3 fruit fly cellular contexts compared by ENCODE assay signal in the genomic region with DNA sequence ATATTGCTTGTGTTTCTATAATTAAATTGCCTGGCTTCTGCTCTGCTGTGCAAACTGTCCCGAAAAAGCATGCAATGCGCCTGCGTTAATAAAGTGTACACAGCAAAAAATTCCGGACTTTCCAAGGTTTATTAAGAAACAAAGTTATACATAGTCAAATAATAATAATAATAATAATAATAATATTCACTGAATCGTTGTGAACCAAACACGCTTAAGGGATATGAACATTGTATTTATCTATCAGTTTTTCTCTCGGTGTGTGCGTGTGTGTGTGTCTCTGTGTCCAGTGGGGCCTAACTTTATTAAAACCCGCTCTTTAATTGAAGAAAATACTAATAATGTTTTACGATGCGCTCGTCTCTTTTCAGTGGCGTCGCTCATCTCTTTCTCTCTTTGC.
A peak's percentile ranks its signal among the peaks of the same experiment; 100 is the strongest.
TF ChIP-seq lines count a peak whose summit lies in the region.

No protein-coding gene starts in this region.

TF ChIP-seq in whole organism, adult, 20 proteins besides CTCF, POLR2A, EP300 and RAD21 (continued from another document):
- TF ChIP-seq Crg-1 (GFP tag; optimal IDR thresholded peaks at IDR 0.05; lab: Kevin White, UChicago): no peak
- TF ChIP-seq Hr96 (GFP tag; optimal IDR thresholded peaks at IDR 0.05; lab: Kevin White, UChicago): no peak
TF ChIP-seq in whole organism, adult: peak in this region for 7.

TF ChIP-seq in whole organism, embryonic, 481 proteins besides CTCF, POLR2A, EP300 and RAD21 (continued from another document and continues in another):
- no peak for TF ChIP-seq exex (tag; optimal IDR thresholded peaks at IDR 0.05; lab: Kevin White, UChicago)
- no peak for TF ChIP-seq CG8089 (GFP tag; optimal IDR thresholded peaks at IDR 0.05; lab: Kevin White, UChicago)
- TF ChIP-seq CG8924 (tag; optimal IDR thresholded peaks at IDR 0.05; lab: Kevin White, UChicago): peak; percentile 27
- peak; percentile 39; the same call in 1 of the 2 replicates for TF ChIP-seq Ada2b (GFP tag; IDR thresholded peaks at IDR 0.05; lab: Robert Waterston, UW)
- peak; percentile 40 for TF ChIP-seq CG15269 (tag; optimal IDR thresholded peaks at IDR 0.05; lab: Kevin White, UChicago)
- TF ChIP-seq tgo (GFP tag; IDR thresholded peaks at IDR 0.05; lab: Robert Waterston, UW): no peak
- no peak for TF ChIP-seq Trl (optimal IDR thresholded peaks at IDR 0.05; lab: Kevin White, UChicago)
- no peak for TF ChIP-seq Trl (GFP tag; optimal IDR thresholded peaks at IDR 0.05; lab: Kevin White, UChicago)
- TF ChIP-seq CG4328 (GFP tag; optimal IDR thresholded peaks at IDR 0.05; lab: Kevin White, UChicago): no peak
- no peak for TF ChIP-seq CG13894 (tag; optimal IDR thresholded peaks at IDR 0.05; lab: Kevin White, UChicago)
- TF ChIP-seq Atf-2 (GFP tag; optimal IDR thresholded peaks at IDR 0.05; lab: Kevin White, UChicago): no peak
- TF ChIP-seq h (optimal IDR thresholded peaks at IDR 0.05; lab: Kevin White, UChicago): no peak
- TF ChIP-seq CG11093 (GFP tag; IDR thresholded peaks at IDR 0.05; lab: Robert Waterston, UW): no peak
- no peak for TF ChIP-seq mirr (GFP tag; optimal IDR thresholded peaks at IDR 0.05; lab: Kevin White, UChicago)
- TF ChIP-seq Med (GFP tag; lab: Kevin White, UChicago): peak; percentile 52
- TF ChIP-seq CG6654 (GFP tag; optimal IDR thresholded peaks at IDR 0.05; lab: Kevin White, UChicago): no peak
- TF ChIP-seq CG32532 (GFP tag; IDR thresholded peaks at IDR 0.05; lab: Robert Waterston, UW): peak; percentile 62; the same call in 1 of the 2 replicates
- TF ChIP-seq Oli (tag; optimal IDR thresholded peaks at IDR 0.05; lab: Kevin White, UChicago): peak; percentile 20
- TF ChIP-seq CG12769 (tag; optimal IDR thresholded peaks at IDR 0.05; lab: Kevin White, UChicago): peak; percentile 7
- no peak for TF ChIP-seq ham (GFP tag; IDR thresholded peaks at IDR 0.05; lab: Robert Waterston, UW)
- TF ChIP-seq pzg (GFP tag; optimal IDR thresholded peaks at IDR 0.05; lab: Kevin White, UChicago): no peak
- peak; percentile 7 for TF ChIP-seq CoRest (tag; optimal IDR thresholded peaks at IDR 0.05; lab: Kevin White, UChicago)
- no peak for TF ChIP-seq Sry-δ (GFP tag; optimal IDR thresholded peaks at IDR 0.05; lab: Kevin White, UChicago)
- no peak for TF ChIP-seq CG2199 (GFP tag; IDR thresholded peaks at IDR 0.05; lab: Robert Waterston, UW)
- no peak for TF ChIP-seq CG7987 (GFP tag; optimal IDR thresholded peaks at IDR 0.05; lab: Kevin White, UChicago)
- no peak for TF ChIP-seq CG4424 (GFP tag; optimal IDR thresholded peaks at IDR 0.05; lab: Kevin White, UChicago)
- TF ChIP-seq CG6683 (GFP tag; optimal IDR thresholded peaks at IDR 0.05; lab: Kevin White, UChicago): peak; percentile 32
- TF ChIP-seq D19A (tag; optimal IDR thresholded peaks at IDR 0.05; lab: Kevin White, UChicago): peak; percentile 21
- TF ChIP-seq CG1603 (tag; optimal IDR thresholded peaks at IDR 0.05; lab: Kevin White, UChicago): peak; percentile 33
- no peak for TF ChIP-seq inv (GFP tag; IDR thresholded peaks at IDR 0.05; lab: Robert Waterston, UW; ENCODE audit: partially characterized antibody)
- peak; percentile 11 for TF ChIP-seq CG17829 (tag; optimal IDR thresholded peaks at IDR 0.05; lab: Kevin White, UChicago)
- TF ChIP-seq ase (GFP tag; IDR thresholded peaks at IDR 0.05; lab: Robert Waterston, UW): no peak
- no peak for TF ChIP-seq Side (GFP tag; optimal IDR thresholded peaks at IDR 0.05; lab: Kevin White, UChicago)
- TF ChIP-seq CG7839 (tag; optimal IDR thresholded peaks at IDR 0.05; lab: Kevin White, UChicago): peak; percentile 49
- TF ChIP-seq Sin3A (optimal IDR thresholded peaks at IDR 0.05; lab: Kevin White, UChicago): no peak
- no peak for TF ChIP-seq Nf-YA (GFP tag; IDR thresholded peaks at IDR 0.05; lab: Robert Waterston, UW)
- TF ChIP-seq Blimp-1 (GFP tag; optimal IDR thresholded peaks at IDR 0.05; lab: Kevin White, UChicago): peak; percentile 28
- TF ChIP-seq bowl (GFP tag; IDR thresholded peaks at IDR 0.05; lab: Robert Waterston, UW): no peak
- TF ChIP-seq CG34376 (GFP tag; optimal IDR thresholded peaks at IDR 0.05; lab: Kevin White, UChicago): no peak
- peak; percentile 30 for TF ChIP-seq CG9727 (GFP tag; optimal IDR thresholded peaks at IDR 0.05; lab: Kevin White, UChicago)
- TF ChIP-seq bcd (GFP tag; optimal IDR thresholded peaks at IDR 0.05; lab: Kevin White, UChicago): peak; percentile 13
- no peak for TF ChIP-seq CG10274 (GFP tag; optimal IDR thresholded peaks at IDR 0.05; lab: Kevin White, UChicago)
- no peak for TF ChIP-seq zfh2 (GFP tag; optimal IDR thresholded peaks at IDR 0.05; lab: Kevin White, UChicago)
- TF ChIP-seq CG7556 (GFP tag; optimal IDR thresholded peaks at IDR 0.05; lab: Kevin White, UChicago): peak; percentile 39
- no peak for TF ChIP-seq Gsc (GFP tag; IDR thresholded peaks at IDR 0.05; lab: Robert Waterston, UW)
- TF ChIP-seq ewg (GFP tag; optimal IDR thresholded peaks at IDR 0.05; lab: Kevin White, UChicago): peak; percentile 57
- no peak for TF ChIP-seq CG1647 (GFP tag; optimal IDR thresholded peaks at IDR 0.05; lab: Kevin White, UChicago)
- TF ChIP-seq Fer1 (GFP tag; optimal IDR thresholded peaks at IDR 0.05; lab: Kevin White, UChicago): peak; percentile 57
- TF ChIP-seq tna (GFP tag; IDR thresholded peaks at IDR 0.05; lab: Robert Waterston, UW; ENCODE audit: partially characterized antibody): no peak
- TF ChIP-seq seq (GFP tag; IDR thresholded peaks at IDR 0.05; lab: Robert Waterston, UW): no peak
- no peak for TF ChIP-seq Mrtf (GFP tag; IDR thresholded peaks at IDR 0.05; lab: Robert Waterston, UW)
- TF ChIP-seq cwo (GFP tag; optimal IDR thresholded peaks at IDR 0.05; lab: Kevin White, UChicago): peak; percentile 32
- peak; percentile 34 for TF ChIP-seq dmrt99B (tag; optimal IDR thresholded peaks at IDR 0.05; lab: Kevin White, UChicago)
- peak; percentile 44; the same call in 1 of the 2 replicates for TF ChIP-seq sisA (GFP tag; IDR thresholded peaks at IDR 0.05; lab: Robert Waterston, UW)
- TF ChIP-seq MESR4 (GFP tag; optimal IDR thresholded peaks at IDR 0.05; lab: Kevin White, UChicago): no peak
- TF ChIP-seq Jarid2 (GFP tag; optimal IDR thresholded peaks at IDR 0.05; lab: Kevin White, UChicago): no peak
- peak; percentile 56 for TF ChIP-seq CG2678 (tag; optimal IDR thresholded peaks at IDR 0.05; lab: Kevin White, UChicago)
- TF ChIP-seq crc (GFP tag; optimal IDR thresholded peaks at IDR 0.05; lab: Kevin White, UChicago): no peak
- TF ChIP-seq dm (GFP tag; optimal IDR thresholded peaks at IDR 0.05; lab: Kevin White, UChicago): no peak
- peak; percentile 10 for TF ChIP-seq scrt (GFP tag; optimal IDR thresholded peaks at IDR 0.05; lab: Kevin White, UChicago)
- peak; percentile 33 for TF ChIP-seq CG13424 (tag; optimal IDR thresholded peaks at IDR 0.05; lab: Kevin White, UChicago)
- no peak for TF ChIP-seq Dfd (GFP tag; optimal IDR thresholded peaks at IDR 0.05; lab: Kevin White, UChicago)
- TF ChIP-seq CG10209 (GFP tag; optimal IDR thresholded peaks at IDR 0.05; lab: Kevin White, UChicago): peak; percentile 34
- TF ChIP-seq CG9797 (GFP tag; optimal IDR thresholded peaks at IDR 0.05; lab: Kevin White, UChicago): no peak
- TF ChIP-seq BtbVII (GFP tag; optimal IDR thresholded peaks at IDR 0.05; lab: Kevin White, UChicago): peak; percentile 1

TF ChIP-seq in whole organism, prepupa, 60 proteins besides CTCF, POLR2A, EP300 and RAD21 (continued from another document):
- no peak for TF ChIP-seq CG9139 (GFP tag; optimal IDR thresholded peaks at IDR 0.05; lab: Kevin White, UChicago)
- TF ChIP-seq esn (GFP tag; optimal IDR thresholded peaks at IDR 0.05; lab: Kevin White, UChicago): peak; percentile 15
- TF ChIP-seq Smox (GFP tag; optimal IDR thresholded peaks at IDR 0.05; lab: Kevin White, UChicago): no peak
- TF ChIP-seq Hr39 (GFP tag; optimal IDR thresholded peaks at IDR 0.05; lab: Kevin White, UChicago): no peak
- TF ChIP-seq CG10669 (GFP tag; optimal IDR thresholded peaks at IDR 0.05; lab: Kevin White, UChicago): peak; percentile 49
- no peak for TF ChIP-seq Sox102F (GFP tag; optimal IDR thresholded peaks at IDR 0.05; lab: Kevin White, UChicago)
- 0 out of 2 replicates have a peak, but pooled peaks have one; percentile 28 for TF ChIP-seq CG11294 (GFP tag; IDR thresholded peaks at IDR 0.05; lab: Robert Waterston, UW)
- TF ChIP-seq CG34406 (GFP tag; optimal IDR thresholded peaks at IDR 0.05; lab: Kevin White, UChicago): peak; percentile 6
- peak; percentile 8 for TF ChIP-seq pdm3 (GFP tag; optimal IDR thresholded peaks at IDR 0.05; lab: Kevin White, UChicago)
- TF ChIP-seq CG11762 (GFP tag; optimal IDR thresholded peaks at IDR 0.05; lab: Kevin White, UChicago; ENCODE audit: insufficient read depth): no peak
- peak; percentile 3 for TF ChIP-seq CG6808 (GFP tag; optimal IDR thresholded peaks at IDR 0.05; lab: Kevin White, UChicago)
- peak; percentile 13 for TF ChIP-seq Lpt (GFP tag; optimal IDR thresholded peaks at IDR 0.05; lab: Kevin White, UChicago)
- TF ChIP-seq salr (GFP tag; optimal IDR thresholded peaks at IDR 0.05; lab: Kevin White, UChicago): peak in 1 of 2 experiments; percentile 7
- no peak for TF ChIP-seq Gug (GFP tag; IDR thresholded peaks at IDR 0.05; lab: Robert Waterston, UW)
- no peak for TF ChIP-seq Met (GFP tag; optimal IDR thresholded peaks at IDR 0.05; lab: Kevin White, UChicago)
- TF ChIP-seq CG15336 (GFP tag; IDR thresholded peaks at IDR 0.05; lab: Robert Waterston, UW): peak; percentile 45; the same call in 1 of the 2 replicates
- TF ChIP-seq Ets21C (GFP tag; optimal IDR thresholded peaks at IDR 0.05; lab: Kevin White, UChicago): no peak
- TF ChIP-seq spab (GFP tag; optimal IDR thresholded peaks at IDR 0.05; lab: Kevin White, UChicago): no peak
- peak; percentile 34 for TF ChIP-seq OdsH (GFP tag; optimal IDR thresholded peaks at IDR 0.05; lab: Kevin White, UChicago)
- peak; percentile 14 for TF ChIP-seq CG6276 (GFP tag; optimal IDR thresholded peaks at IDR 0.05; lab: Kevin White, UChicago)
- TF ChIP-seq CG8632 (GFP tag; optimal IDR thresholded peaks at IDR 0.05; lab: Kevin White, UChicago): peak; percentile 20
- TF ChIP-seq Hr4 (GFP tag; optimal IDR thresholded peaks at IDR 0.05; lab: Kevin White, UChicago): no peak
- TF ChIP-seq vri (GFP tag; optimal IDR thresholded peaks at IDR 0.05; lab: Kevin White, UChicago): no peak
- no peak for TF ChIP-seq CG16779 (tag; optimal IDR thresholded peaks at IDR 0.05; lab: Kevin White, UChicago)
- peak; percentile 26 for TF ChIP-seq CG4318 (GFP tag; optimal IDR thresholded peaks at IDR 0.05; lab: Kevin White, UChicago)
- no peak for TF ChIP-seq topi (GFP tag; optimal IDR thresholded peaks at IDR 0.05; lab: Kevin White, UChicago)
- no peak for TF ChIP-seq Hr38 (GFP tag; optimal IDR thresholded peaks at IDR 0.05; lab: Kevin White, UChicago)
- peak; percentile 35 for TF ChIP-seq achi (GFP tag; optimal IDR thresholded peaks at IDR 0.05; lab: Kevin White, UChicago)
- no peak for TF ChIP-seq Sox14 (GFP tag; optimal IDR thresholded peaks at IDR 0.05; lab: Kevin White, UChicago)
- TF ChIP-seq CG6163 (GFP tag; IDR thresholded peaks at IDR 0.05; lab: Robert Waterston, UW): peak; percentile 74
- peak; percentile 18 for TF ChIP-seq CG3919 (GFP tag; optimal IDR thresholded peaks at IDR 0.05; lab: Kevin White, UChicago)
- peak; percentile 28 for TF ChIP-seq acj6 (GFP tag; optimal IDR thresholded peaks at IDR 0.05; lab: Kevin White, UChicago)
- no peak for TF ChIP-seq Eip93F (GFP tag; optimal IDR thresholded peaks at IDR 0.05; lab: Kevin White, UChicago)
- no peak for TF ChIP-seq lz (GFP tag; optimal IDR thresholded peaks at IDR 0.05; lab: Kevin White, UChicago)
- TF ChIP-seq dsx (GFP tag; optimal IDR thresholded peaks at IDR 0.05; lab: Kevin White, UChicago; ENCODE audit: poor library complexity, severe bottlenecking): peak; percentile 27
- no peak for TF ChIP-seq CG8319 (GFP tag; optimal IDR thresholded peaks at IDR 0.05; lab: Kevin White, UChicago)
- no peak for TF ChIP-seq Eip75B (GFP tag; optimal IDR thresholded peaks at IDR 0.05; lab: Kevin White, UChicago)
- TF ChIP-seq svp (GFP tag; lab: Kevin White, UChicago): peak; percentile 42
- TF ChIP-seq dac (GFP tag; optimal IDR thresholded peaks at IDR 0.05; lab: Kevin White, UChicago): no peak
- no peak for TF ChIP-seq CG7368 (GFP tag; optimal IDR thresholded peaks at IDR 0.05; lab: Kevin White, UChicago)
- peak; percentile 66 for TF ChIP-seq Eip78C (GFP tag; lab: Kevin White, UChicago)
TF ChIP-seq in whole organism, prepupa: peak in this region for 28.
